Worm (Caenorhabditis elegans): ENCODE results near the gene irld-48.

Gene irld-48

DNA sequence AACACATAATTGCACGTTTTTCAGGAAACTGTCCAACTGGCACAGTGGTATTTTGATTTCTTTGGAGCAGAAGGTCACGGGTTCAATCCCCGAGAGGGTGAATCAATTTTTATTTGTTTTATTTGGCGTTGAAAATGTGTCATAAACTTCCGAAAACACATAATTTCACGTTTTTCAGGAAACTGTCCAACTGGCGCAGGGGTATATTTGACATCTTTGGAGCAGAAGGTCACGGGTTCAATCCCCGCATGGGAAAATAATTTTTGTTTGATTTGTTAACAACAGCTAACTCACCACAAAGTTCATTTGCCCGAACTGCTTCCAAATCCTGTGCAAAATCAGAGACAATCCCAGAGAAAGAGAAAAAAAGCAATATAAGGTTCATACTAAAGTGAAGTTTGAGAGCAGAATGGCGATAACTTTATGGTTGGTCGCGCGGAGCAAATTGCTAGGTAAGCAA is at the start of gene irld-48:
Gene irld-48 (plus strand): TSS at position 410 of the 460 bp plus-strand sequence.
- TF ChIP-seq nhr-237 (tag; optimal IDR thresholded peaks at IDR 0.05) = no peak
- TF ChIP-seq mml-1 (tag; optimal IDR thresholded peaks at IDR 0.05) = no peak
- no peak for TF ChIP-seq lsy-12 (tag; optimal IDR thresholded peaks at IDR 0.05)
- TF ChIP-seq nhr-43 (tag; optimal IDR thresholded peaks at IDR 0.05; ENCODE audit: poor library complexity, severe bottlenecking) = no peak
- TF ChIP-seq tbx-2 (tag; optimal IDR thresholded peaks at IDR 0.05) = no peak
- no peak for TF ChIP-seq nhr-11 (tag; optimal IDR thresholded peaks at IDR 0.05)

DNA sequence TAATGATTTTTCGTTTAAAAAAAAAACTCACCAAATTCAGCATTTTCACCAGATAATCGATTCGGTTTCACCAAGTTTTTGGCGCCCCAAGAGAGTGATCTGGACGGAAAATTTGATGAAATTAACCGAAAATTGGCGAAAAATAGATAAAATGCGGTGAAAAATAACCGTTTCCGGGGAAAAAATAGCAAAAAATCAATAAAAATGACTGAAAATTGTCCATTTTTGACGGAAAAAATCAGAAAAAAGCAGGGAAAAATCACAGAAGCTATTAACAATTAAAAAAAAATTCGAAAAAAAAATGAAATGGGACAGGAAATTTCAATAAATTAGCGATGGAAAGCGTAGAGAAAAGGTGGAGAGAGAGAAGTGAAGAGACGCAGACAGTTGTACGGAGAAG is 42.4 kb upstream of the irld-48 start, which contains the start of gene ubc-15:
Gene ubc-15 (minus strand): TSS at position 101 of the 400 bp plus-strand sequence.
- TF ChIP-seq nhr-67 (tag; optimal IDR thresholded peaks at IDR 0.05) = no peak
- TF ChIP-seq snpc-4 (tag; optimal IDR thresholded peaks at IDR 0.05) = no peak
- TF ChIP-seq R02D3.7 (tag; optimal IDR thresholded peaks at IDR 0.05) = no peak
- no peak for TF ChIP-seq eor-1 (tag; optimal IDR thresholded peaks at IDR 0.05)
- TF ChIP-seq nhr-11 (tag; optimal IDR thresholded peaks at IDR 0.05) = no peak
- no peak for TF ChIP-seq zag-1 (tag; optimal IDR thresholded peaks at IDR 0.05)
- no peak for TF ChIP-seq daf-12 (tag; optimal IDR thresholded peaks at IDR 0.05)
- no peak for TF ChIP-seq lin-15B (tag; optimal IDR thresholded peaks at IDR 0.05)

DNA sequence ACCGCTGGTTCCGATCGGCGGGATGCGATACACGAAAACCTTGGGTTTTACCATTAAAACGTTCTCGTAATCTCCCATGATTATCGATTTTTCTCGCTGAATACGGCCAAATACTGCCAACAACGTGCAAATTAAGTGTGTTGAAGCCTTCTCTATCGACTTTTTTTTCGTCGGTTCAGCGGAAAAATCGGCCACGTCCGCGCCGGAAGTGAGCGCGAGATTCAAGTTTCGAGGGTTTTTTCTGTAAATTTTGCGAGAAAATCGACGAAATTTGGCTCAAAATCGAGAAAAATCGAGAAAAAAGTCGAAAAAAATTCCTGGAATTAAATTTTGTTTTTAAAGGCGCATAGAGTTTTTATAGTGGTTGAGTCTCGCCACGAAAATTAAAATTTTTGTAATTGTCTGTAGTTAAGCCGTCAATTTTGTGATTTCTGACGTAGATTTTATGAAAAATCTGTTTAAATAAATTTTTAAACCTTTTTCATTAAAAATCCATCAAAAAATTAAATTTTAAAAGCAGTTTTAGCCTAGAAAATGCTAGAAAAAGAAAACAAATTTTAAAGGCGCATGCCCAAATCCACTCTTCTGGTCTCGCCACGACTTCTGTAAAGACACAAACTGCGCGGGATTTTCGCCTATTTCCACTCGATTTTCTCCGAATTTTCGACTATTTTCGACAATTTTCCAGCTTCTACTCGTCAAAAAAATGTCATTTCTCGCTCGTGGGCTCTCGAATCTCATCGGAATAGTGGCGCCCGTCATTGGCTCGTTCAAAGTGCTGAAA is 36.6 kb upstream of the irld-48 start, which contains the start of the genes ncap-1 and Y110A2AR.1:
Gene ncap-1 (minus strand): TSS at position 241 of the 784 bp plus-strand sequence.
Gene Y110A2AR.1 (plus strand): TSS at position 637 of the 784 bp plus-strand sequence.
- TF ChIP-seq pha-4 (tag; optimal IDR thresholded peaks at IDR 0.05) (peak; percentile 9), elt-2 (tag; optimal IDR thresholded peaks at IDR 0.05) (no peak), nfya-1 (tag; optimal IDR thresholded peaks at IDR 0.05; ENCODE audit: insufficient read depth) (peak; percentile 24), jun-1 (tag; optimal IDR thresholded peaks at IDR 0.05) (no peak), lin-15B (tag; optimal IDR thresholded peaks at IDR 0.05) (peak; percentile 10)

DNA sequence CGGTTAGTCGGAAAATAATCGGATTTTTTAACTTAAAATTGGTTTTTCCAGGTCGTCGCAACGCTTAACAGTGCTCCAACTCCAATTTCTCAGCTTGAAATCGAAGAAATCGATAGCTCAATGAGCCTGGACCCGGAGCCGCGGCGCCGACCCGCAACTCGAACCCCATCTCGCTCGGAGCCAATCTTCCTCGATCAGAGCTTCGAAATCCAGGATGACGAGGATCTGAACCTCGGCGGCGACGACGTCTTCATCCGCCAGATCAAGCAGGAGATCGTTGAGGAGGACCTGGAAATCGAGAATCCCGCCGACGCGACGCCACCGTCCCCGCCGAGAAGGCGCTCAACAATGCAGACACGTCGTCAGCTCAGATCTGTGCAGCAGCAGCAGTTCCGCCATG is 35.6 kb upstream of the irld-48 start:
- TF ChIP-seq aly-2 (tag; optimal IDR thresholded peaks at IDR 0.05) (no peak), ceh-16 (tag; optimal IDR thresholded peaks at IDR 0.05) (no peak), hmg-11 (tag; optimal IDR thresholded peaks at IDR 0.05) (no peak), mdl-1 (tag; optimal IDR thresholded peaks at IDR 0.05) (no peak)

DNA sequence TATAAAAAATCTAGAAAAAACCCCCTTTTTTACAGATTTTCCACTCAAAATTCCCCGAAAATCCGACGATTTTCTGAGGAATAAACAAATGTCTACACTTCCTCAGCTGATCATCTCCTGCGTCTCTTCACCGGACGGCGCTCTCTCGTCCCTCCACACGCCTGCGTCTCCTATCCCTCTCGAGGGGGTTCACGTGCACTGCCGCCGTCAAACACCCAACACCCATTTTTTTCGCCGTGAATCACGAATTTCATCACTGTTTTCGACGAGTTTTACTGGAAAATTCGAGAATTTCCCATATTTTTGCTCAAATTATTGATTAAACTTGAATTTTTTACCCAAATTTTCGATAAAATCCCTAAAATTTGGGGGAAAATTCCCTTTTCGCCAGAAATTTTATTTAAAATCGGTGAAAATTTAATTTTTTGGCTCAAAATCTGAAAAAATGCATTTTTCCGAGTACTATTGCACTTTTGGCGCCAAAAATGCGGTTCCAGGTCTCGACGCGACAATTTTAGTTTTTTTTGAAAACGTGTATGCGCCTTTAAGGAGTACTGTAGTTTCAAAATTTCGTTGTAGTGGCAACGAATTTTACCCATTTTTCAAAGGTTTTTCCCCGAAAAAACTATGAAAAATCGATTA is 34.9 kb upstream of the irld-48 start:
- TF ChIP-seq ceh-28 (tag; optimal IDR thresholded peaks at IDR 0.05) (peak; percentile 26), lsy-12 (tag; optimal IDR thresholded peaks at IDR 0.05) (no peak), elt-1 (tag; optimal IDR thresholded peaks at IDR 0.05) (no peak), unc-62 (GFP tag; optimal IDR thresholded peaks at IDR 0.05) (no peak), mdl-1 (tag; optimal IDR thresholded peaks at IDR 0.05) (peak; percentile 68), nhr-11 (tag; optimal IDR thresholded peaks at IDR 0.05) (no peak), nhr-12 (tag; optimal IDR thresholded peaks at IDR 0.05) (no peak), snpc-4 (tag; optimal IDR thresholded peaks at IDR 0.05) (peak; percentile 29), ama-1 (optimal IDR thresholded peaks at IDR 0.05) (no peak), elt-2 (tag; optimal IDR thresholded peaks at IDR 0.05) (peak; percentile 36), ZK546.5 (tag; optimal IDR thresholded peaks at IDR 0.05) (no peak), nhr-43 (tag; optimal IDR thresholded peaks at IDR 0.05; ENCODE audit: poor library complexity, severe bottlenecking) (no peak), egl-5 (tag; optimal IDR thresholded peaks at IDR 0.05) (no peak), lin-39 (tag; optimal IDR thresholded peaks at IDR 0.05) (peak; percentile 6), ceh-16 (tag; optimal IDR thresholded peaks at IDR 0.05) (no peak), fkh-10 (GFP tag; optimal IDR thresholded peaks at IDR 0.05) (peak; percentile 26), egl-27 (tag; optimal IDR thresholded peaks at IDR 0.05) (no peak), ztf-4 (tag; optimal IDR thresholded peaks at IDR 0.05) (no peak), daf-12 (tag; optimal IDR thresholded peaks at IDR 0.05) (no peak), nhr-23 (tag; optimal IDR thresholded peaks at IDR 0.05) (peak; percentile 28), nfya-1 (tag; optimal IDR thresholded peaks at IDR 0.05; ENCODE audit: insufficient read depth) (peak; percentile 48), pha-4 (tag; optimal IDR thresholded peaks at IDR 0.05) (peak; percentile 57), pqm-1 (tag; optimal IDR thresholded peaks at IDR 0.05) (no peak), jun-1 (tag; optimal IDR thresholded peaks at IDR 0.05) (peak; percentile 5), nhr-237 (tag; optimal IDR thresholded peaks at IDR 0.05) (no peak), hmg-11 (tag; optimal IDR thresholded peaks at IDR 0.05) (peak; percentile 43), lin-15B (tag; optimal IDR thresholded peaks at IDR 0.05) (peak; percentile 15), unc-39 (tag; optimal IDR thresholded peaks at IDR 0.05) (no peak), tbx-2 (tag; optimal IDR thresholded peaks at IDR 0.05) (no peak), aly-2 (tag; optimal IDR thresholded peaks at IDR 0.05) (no peak)
